Fruit fly (Drosophila melanogaster) whole organism, embryonic: ENCODE measurements around the gene Jarid2.

ENCODE experiments used
- Aef1 ChIP-seq: fragments of 200-800 bp; sonication (Bioruptor generic); IDR thresholded peaks from 3 replicates; pipeline ENCODE4 v1.3.6; 2022; ENCODE audit warnings: missing biosample characterization, missing genetic modification characterization
- Bdp1 ChIP-seq: fragments of 200-800 bp; sonication (Bioruptor generic); optimal IDR thresholded peaks from 3 replicates; lab custom pipeline; 2016; ENCODE audit warnings: missing biosample characterization, missing genetic modification characterization
- CG10209 ChIP-seq: fragments of 200-800 bp; sonication (Bioruptor generic); optimal IDR thresholded peaks from 3 replicates; lab custom pipeline; 2017; ENCODE audit warnings: missing biosample characterization, mild to moderate bottlenecking, missing genetic modification characterization, missing genetic modification reagents
- CG11085 ChIP-seq: fragments of 200-800 bp; sonication (Bioruptor generic); IDR thresholded peaks from 2 replicates; pipeline ENCODE4 v1.3.6; 2022; ENCODE audit warnings: missing biosample characterization, missing genetic modification characterization
- CG11093 ChIP-seq: fragments of 200-800 bp; sonication (Bioruptor generic); IDR thresholded peaks from 3 replicates; pipeline ENCODE4 v1.3.6; 2022; ENCODE audit warnings: missing biosample characterization, missing genetic modification characterization
- CG11560 ChIP-seq: fragments of 200-800 bp; sonication (Bioruptor generic); IDR thresholded peaks from 3 replicates; pipeline ENCODE4 v1.3.6; 2022; ENCODE audit warnings: missing biosample characterization, missing genetic modification characterization
- CG12219 ChIP-seq: fragments of 200-800 bp; sonication (Bioruptor generic); optimal IDR thresholded peaks from 3 replicates; lab custom pipeline; 2018; ENCODE audit warnings: missing biosample characterization, mild to moderate bottlenecking, missing genetic modification characterization
- CG12659 ChIP-seq: fragments of 200-800 bp; sonication (Bioruptor generic); optimal IDR thresholded peaks from 3 replicates; lab custom pipeline; 2017; ENCODE audit warnings: mild to moderate bottlenecking, missing biosample characterization, missing genetic modification reagents, missing genetic modification characterization
- CG12769 ChIP-seq: fragments of 200-800 bp; sonication (Bioruptor generic); optimal IDR thresholded peaks from 2 replicates; lab custom pipeline; 2019; ENCODE audit warnings: missing biosample characterization, mild to moderate bottlenecking, missing genetic modification characterization, moderate library complexity
- CG13296 ChIP-seq: fragments of 200-800 bp; sonication (Bioruptor generic); optimal IDR thresholded peaks from 3 replicates; lab custom pipeline; 2018; ENCODE audit warnings: missing biosample characterization, mild to moderate bottlenecking, missing genetic modification characterization
- CG13775 ChIP-seq: fragments of 200-800 bp; sonication (Bioruptor generic); optimal IDR thresholded peaks from 3 replicates; lab custom pipeline; 2017; ENCODE audit warnings: missing biosample characterization, mild to moderate bottlenecking, missing genetic modification characterization
- CG1602 ChIP-seq: fragments of 200-800 bp; sonication (Bioruptor generic); optimal IDR thresholded peaks from 3 replicates; lab custom pipeline; 2016; ENCODE audit warnings: missing biosample characterization, missing genetic modification characterization
- CG2202 ChIP-seq: fragments of 200-800 bp; sonication (Bioruptor generic); optimal IDR thresholded peaks from 2 replicates; lab custom pipeline; 2018; ENCODE audit warnings: missing biosample characterization, mild to moderate bottlenecking, missing genetic modification characterization
- CG31365 ChIP-seq: fragments of 200-800 bp; sonication (Bioruptor generic); optimal IDR thresholded peaks from 2 replicates; lab custom pipeline; 2018; ENCODE audit warnings: missing biosample characterization, mild to moderate bottlenecking, missing genetic modification characterization
- CG33213 ChIP-seq: fragments of 200-800 bp; sonication (Bioruptor generic); optimal IDR thresholded peaks from 3 replicates; lab custom pipeline; 2016; ENCODE audit warnings: missing biosample characterization, missing genetic modification characterization
- CG33557 ChIP-seq: fragments of 200-800 bp; sonication (Bioruptor generic); optimal IDR thresholded peaks from 2 replicates; lab custom pipeline; 2019; ENCODE audit warnings: missing biosample characterization, mild to moderate bottlenecking, missing genetic modification characterization, moderate library complexity
- CG3407 ChIP-seq: fragments of 200-800 bp; sonication (Bioruptor generic); optimal IDR thresholded peaks from 2 replicates; lab custom pipeline; 2018; ENCODE audit warnings: missing biosample characterization, mild to moderate bottlenecking, missing genetic modification characterization
- CG3726 ChIP-seq: fragments of 200-800 bp; sonication (Bioruptor generic); IDR thresholded peaks from 3 replicates; pipeline ENCODE4, ENCODE4 v1.3.6; 2022; ENCODE audit warnings: missing biosample characterization, missing genetic modification characterization
- CG3995 ChIP-seq: fragments of 200-800 bp; sonication (Bioruptor generic); optimal IDR thresholded peaks from 3 replicates; lab custom pipeline; 2016; ENCODE audit warnings: missing biosample characterization, missing genetic modification characterization
- CG9215 ChIP-seq: fragments of 200-800 bp; sonication (Bioruptor generic); IDR thresholded peaks from 2 replicates; pipeline ENCODE4 v1.3.6; 2022; ENCODE audit warnings: missing biosample characterization, missing genetic modification characterization
- CrebB ChIP-seq: fragments of 200-800 bp; sonication (Bioruptor generic); optimal IDR thresholded peaks from 3 replicates; lab custom pipeline; 2018; ENCODE audit warnings: missing biosample characterization, mild to moderate bottlenecking, missing genetic modification characterization
- Deaf1 ChIP-seq: fragments of 200-800 bp; optimal IDR thresholded peaks from 3 replicates; lab custom pipeline; 2019; ENCODE audit warnings: missing biosample characterization, mild to moderate bottlenecking, missing genetic modification characterization, moderate library complexity
- Eip74EF ChIP-seq, 2 experiments: fragments of 200-800 bp in 1 of 2; fragments of >200 bp in 1 of 2; sonication (Bioruptor generic) in 1 of 2; optimal IDR thresholded peaks; 2 replicates each; lab custom pipeline; 2017 to 2019; ENCODE audit warnings: missing biosample characterization in 2 of 2, missing genetic modification characterization in 2 of 2, mild to moderate bottlenecking in 1 of 2, moderate library complexity in 1 of 2
- Lhr ChIP-seq: fragments of 200-800 bp; sonication (Bioruptor generic); optimal IDR thresholded peaks from 3 replicates; lab custom pipeline; 2017; ENCODE audit warnings: mild to moderate bottlenecking, missing biosample characterization, missing genetic modification reagents, missing genetic modification characterization
- MBD-R2 ChIP-seq: fragments of 200-800 bp; sonication (Bioruptor generic); IDR thresholded peaks from 2 replicates; pipeline ENCODE4 v1.3.6; 2022; ENCODE audit warnings: missing biosample characterization, missing genetic modification characterization
- Max ChIP-seq: fragments of 200-800 bp; sonication (Bioruptor generic); optimal IDR thresholded peaks from 2 replicates; lab custom pipeline; 2016; ENCODE audit warnings: missing biosample characterization, mild to moderate bottlenecking, missing genetic modification characterization
- Meics ChIP-seq: fragments of 200-800 bp; sonication (Bioruptor generic); optimal IDR thresholded peaks from 2 replicates; lab custom pipeline; 2017; ENCODE audit warnings: missing biosample characterization, mild to moderate bottlenecking, missing genetic modification characterization
- NK7.1 ChIP-seq: fragments of 200-800 bp; sonication (Bioruptor generic); optimal IDR thresholded peaks from 3 replicates; lab custom pipeline; 2016; ENCODE audit warnings: missing biosample characterization, missing genetic modification characterization
- Optix ChIP-seq: fragments of 200-800 bp; sonication (Bioruptor generic); IDR thresholded peaks from 3 replicates; pipeline ENCODE4 v1.3.6; 2022; ENCODE audit warnings: missing biosample characterization, missing genetic modification characterization
- amos ChIP-seq: fragments of 200-800 bp; sonication (Bioruptor generic); IDR thresholded peaks from 2 replicates; pipeline ENCODE4 v1.3.6; 2022; ENCODE audit warnings: missing biosample characterization, missing genetic modification characterization; ENCODE audit not compliant: partially characterized antibody
- bsh ChIP-seq, 2 experiments: fragments of 200-800 bp; sonication (Bioruptor generic); optimal IDR thresholded peaks; 2 replicates each; lab custom pipeline; 2017 to 2018; ENCODE audit warnings: mild to moderate bottlenecking in 2 of 2, missing biosample characterization in 2 of 2, missing genetic modification characterization in 2 of 2, moderate library complexity in 1 of 2
- fu2 ChIP-seq: fragments of 200-800 bp; sonication (Bioruptor generic); optimal IDR thresholded peaks from 2 replicates; lab custom pipeline; 2016; ENCODE audit warnings: missing biosample characterization, missing genetic modification characterization
- hth ChIP-seq: fragments of >200 bp; optimal IDR thresholded peaks from 2 replicates; lab custom pipeline; 2017; ENCODE audit warnings: inconsistent platforms
- insv ChIP-seq, 2 experiments: fragments of 200-800 bp; sonication (Bioruptor generic); optimal IDR thresholded peaks; 3 replicates each; lab custom pipeline; 2016 to 2018; ENCODE audit warnings: missing biosample characterization in 2 of 2, missing genetic modification characterization in 2 of 2
- knrl ChIP-seq: fragments of 200-800 bp; sonication (Bioruptor generic); IDR thresholded peaks from 3 replicates; pipeline ENCODE4 v1.3.6; 2022; ENCODE audit warnings: missing biosample characterization, missing genetic modification characterization; ENCODE audit not compliant: partially characterized antibody
- lilli ChIP-seq: fragments of 200-800 bp; sonication (Bioruptor generic); optimal IDR thresholded peaks from 3 replicates; lab custom pipeline; 2016; ENCODE audit warnings: missing biosample characterization, missing genetic modification characterization
- lmd ChIP-seq: fragments of 200-800 bp; sonication (Bioruptor generic); IDR thresholded peaks from 2 replicates; pipeline ENCODE4 v1.3.6; 2022; ENCODE audit warnings: missing biosample characterization, missing genetic modification characterization
- lola ChIP-seq, 3 experiments: fragments of >200 bp in 2 of 3; fragments of 200-800 bp in 1 of 3; sonication (Bioruptor generic) in 1 of 3; optimal IDR thresholded peaks; 2 replicates each; lab custom pipeline; 2017 to 2019; ENCODE audit warnings: missing biosample characterization in 3 of 3, missing genetic modification characterization in 3 of 3, mild to moderate bottlenecking in 1 of 3, moderate library complexity in 1 of 3
- p53 ChIP-seq: fragments of 200-800 bp; sonication (Bioruptor generic); optimal IDR thresholded peaks from 2 replicates; lab custom pipeline; 2016; ENCODE audit warnings: missing biosample characterization, missing genetic modification characterization
- pita ChIP-seq: fragments of 200-800 bp; sonication (Bioruptor generic); optimal IDR thresholded peaks from 2 replicates; lab custom pipeline; 2017; ENCODE audit warnings: missing biosample characterization, mild to moderate bottlenecking, missing genetic modification characterization
- pum ChIP-seq: fragments of 200-800 bp; sonication (Bioruptor generic); optimal IDR thresholded peaks from 2 replicates; lab custom pipeline; 2016; ENCODE audit warnings: missing biosample characterization, missing genetic modification characterization
- sd ChIP-seq: fragments of 200-800 bp; sonication (Bioruptor generic); optimal IDR thresholded peaks from 3 replicates; lab custom pipeline; 2018; ENCODE audit warnings: missing biosample characterization, mild to moderate bottlenecking, missing genetic modification characterization, moderate library complexity
- so ChIP-seq: fragments of 200-800 bp; sonication (Bioruptor generic); IDR thresholded peaks from 3 replicates; pipeline ENCODE4 v1.3.6; 2022; ENCODE audit warnings: missing biosample characterization, missing genetic modification characterization
- sob ChIP-seq: fragments of 200-800 bp; sonication (Bioruptor generic); IDR thresholded peaks from 2 replicates; pipeline ENCODE4 v1.3.6; 2022; ENCODE audit warnings: missing biosample characterization, missing genetic modification characterization
- ssp ChIP-seq: fragments of 200-800 bp; sonication (Bioruptor generic); IDR thresholded peaks from 2 replicates; pipeline ENCODE4 v1.3.6; 2022; ENCODE audit warnings: missing biosample characterization, missing genetic modification characterization
- tap ChIP-seq: fragments of 200-800 bp; optimal IDR thresholded peaks from 3 replicates; lab custom pipeline; 2019; ENCODE audit warnings: missing biosample characterization, mild to moderate bottlenecking, missing genetic modification characterization, moderate library complexity
- ttk ChIP-seq: fragments of 200-800 bp; sonication (Bioruptor generic); IDR thresholded peaks from 2 replicates; pipeline ENCODE4 v2.1.2; 2022; ENCODE audit warnings: missing biosample characterization, missing genetic modification characterization
- vvl ChIP-seq: fragments of 200-800 bp; sonication (Bioruptor generic); IDR thresholded peaks from 2 replicates; pipeline ENCODE4 v1.3.6; 2022; ENCODE audit warnings: missing biosample characterization, missing genetic modification characterization

Jarid2 gene

DNA sequence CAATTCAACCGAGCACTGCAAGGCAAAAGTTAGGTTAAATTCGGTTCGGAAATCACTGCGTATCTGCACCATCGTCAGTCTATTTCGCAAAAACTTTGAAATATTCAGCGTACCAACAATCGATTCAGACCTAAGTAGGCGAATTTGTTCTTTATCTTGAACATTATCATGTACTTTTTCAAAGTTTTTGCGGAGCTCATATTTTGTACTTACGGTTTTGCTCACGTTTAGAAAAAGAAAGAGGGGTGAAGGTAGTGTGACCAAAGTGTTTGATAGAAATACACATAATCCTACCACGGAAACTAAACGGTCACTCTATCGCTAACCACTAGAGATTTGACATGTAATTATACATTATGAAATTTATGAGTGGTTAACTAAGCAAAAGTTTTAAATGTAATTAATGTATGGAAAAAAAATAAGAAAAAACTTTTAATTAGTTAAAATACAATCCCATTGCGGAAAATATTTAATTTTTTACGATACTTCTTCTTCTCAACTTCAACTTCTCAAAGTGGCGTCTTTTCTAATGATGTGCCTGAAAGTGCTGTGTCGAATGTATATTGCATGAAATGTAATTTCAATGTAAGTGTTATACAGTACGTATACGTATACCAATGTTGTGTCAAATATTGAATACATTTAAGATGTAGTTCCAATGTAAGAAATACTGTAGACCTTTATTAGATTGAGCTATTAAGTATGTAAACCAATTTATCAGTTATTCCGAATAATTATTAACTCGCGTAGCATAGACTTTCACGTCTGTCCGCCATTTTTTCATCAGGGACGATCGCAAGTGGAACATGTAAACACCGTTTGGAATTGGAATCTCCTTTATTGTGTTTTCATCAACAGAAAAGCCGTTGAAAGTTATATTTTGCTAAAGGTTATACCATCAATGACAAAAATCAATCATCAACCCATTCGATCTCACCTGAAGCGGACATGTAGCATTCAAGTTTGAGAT lies 34.7 kb downstream of the Jarid2 start, which contains the start of gene RpS9 (continued):
- no peak for TF ChIP-seq sd (tag; lab: Kevin White, UChicago)
- no peak for TF ChIP-seq CG11560 (tag; lab: Robert Waterston, UW)
- peak; percentile 67 for TF ChIP-seq CrebB
- TF ChIP-seq CG33213 (GFP tag; lab: Kevin White, UChicago) = peak; percentile 54
- TF ChIP-seq CG12769 (tag; lab: Kevin White, UChicago) = peak; percentile 47
- TF ChIP-seq vvl (GFP tag; lab: Robert Waterston, UW) = peak; percentile 12
- TF ChIP-seq CG11093 = no peak
- TF ChIP-seq CG31365 (tag; lab: Kevin White, UChicago) = peak; percentile 4
- peak; percentile 27 for TF ChIP-seq Deaf1
- TF ChIP-seq NK7.1 = no peak
- peak in 1 of 2 experiments; percentile 22 for TF ChIP-seq Eip74EF (GFP tag; optimal IDR thresholded peaks at IDR 0.05; lab: Kevin White, UChicago)
- no peak for TF ChIP-seq CG1602 (GFP tag; lab: Kevin White, UChicago)
- no peak for TF ChIP-seq CG9215 (GFP tag; lab: Robert Waterston, UW)
- TF ChIP-seq ttk (GFP tag; lab: Robert Waterston, UW) = no peak
- TF ChIP-seq insv (GFP tag; optimal IDR thresholded peaks at IDR 0.05; lab: Kevin White, UChicago) = peak in 1 of 2 experiments; percentile 38
- no peak for TF ChIP-seq fu2 (GFP tag; lab: Kevin White, UChicago)
- TF ChIP-seq Optix (GFP tag; lab: Robert Waterston, UW) = no peak
- TF ChIP-seq Aef1 = no peak
- TF ChIP-seq Bdp1 (GFP tag; lab: Kevin White, UChicago) = no peak
- 0 out of 3 replicates have a peak, but pooled peaks have one; percentile 44 for TF ChIP-seq so
- TF ChIP-seq sob (GFP tag; lab: Robert Waterston, UW) = peak; percentile 42; the same call in 1 of the 2 replicates
- TF ChIP-seq CG33557 (GFP tag; lab: Kevin White, UChicago) = peak; percentile 13
- no peak for TF ChIP-seq CG3407 (GFP tag; lab: Kevin White, UChicago)
- TF ChIP-seq p53 (GFP tag; lab: Kevin White, UChicago) = no peak
- no peak for TF ChIP-seq tap (tag; lab: Kevin White, UChicago)
- TF ChIP-seq knrl (GFP tag; lab: Robert Waterston, UW) = peak; percentile 54; the same call in 1 of the 3 replicates
- TF ChIP-seq CG11085 (GFP tag; lab: Robert Waterston, UW) = no peak
- TF ChIP-seq hth (lab: Kevin White, UChicago) = no peak
- TF ChIP-seq Lhr (GFP tag; lab: Kevin White, UChicago) = peak; percentile 63
- peak; percentile 43 for TF ChIP-seq CG12219 (GFP tag; lab: Kevin White, UChicago)
- peak; percentile 8 for TF ChIP-seq CG13775
- TF ChIP-seq pum = no peak
- TF ChIP-seq CG12659 (GFP tag; lab: Kevin White, UChicago) = peak; percentile 63
- no peak for TF ChIP-seq lmd (GFP tag; lab: Robert Waterston, UW)
- TF ChIP-seq pita (GFP tag; lab: Kevin White, UChicago) = peak; percentile 53
- no peak for TF ChIP-seq lola (GFP tag; optimal IDR thresholded peaks at IDR 0.05; lab: Kevin White, UChicago)
- TF ChIP-seq CG2202 = peak; percentile 7
- TF ChIP-seq CG13296 (GFP tag; lab: Kevin White, UChicago) = peak; percentile 75
- no peak for TF ChIP-seq MBD-R2
- no peak for TF ChIP-seq CG10209 (GFP tag; lab: Kevin White, UChicago)
- peak; percentile 72 for TF ChIP-seq Max (GFP tag; lab: Kevin White, UChicago)
- peak; percentile 24 for TF ChIP-seq lilli
- peak; percentile 60 for TF ChIP-seq amos (GFP tag; lab: Robert Waterston, UW)
- peak; percentile 9 for TF ChIP-seq CG3995 (GFP tag; lab: Kevin White, UChicago)
- peak; percentile 24 for TF ChIP-seq Meics (GFP tag; lab: Kevin White, UChicago)
- no peak for TF ChIP-seq ssp
- no peak for TF ChIP-seq CG3726
- TF ChIP-seq bsh (GFP tag; optimal IDR thresholded peaks at IDR 0.05; lab: Kevin White, UChicago) = no peak
